Worm (Caenorhabditis elegans) whole organism, mixed stage, embryonic: Measurements from ENCODE around the gene M28.10.

Experiments
- ces-1 ChIP-seq: fragments of 150-350 bp; optimal IDR thresholded peaks from 2 replicates; lab custom pipeline; 2014; ENCODE audit warnings: missing biosample characterization, missing genetic modification reagents, missing genetic modification characterization
- drap-1 ChIP-seq: fragments of 200-800 bp; sonication (Bioruptor generic); optimal IDR thresholded peaks from 3 replicates; lab custom pipeline; 2018; ENCODE audit warnings: mild to moderate bottlenecking, missing genetic modification characterization, missing compliant biosample characterization
- flh-1 ChIP-seq: fragments of 200-800 bp; sonication (Bioruptor generic); optimal IDR thresholded peaks from 2 replicates; lab custom pipeline; 2018; ENCODE audit warnings: mild to moderate bottlenecking, missing genetic modification characterization, moderate library complexity, missing compliant biosample characterization
- mab-5 ChIP-seq: fragments of 150-350 bp; optimal IDR thresholded peaks from 2 replicates; lab custom pipeline; 2014; ENCODE audit warnings: missing biosample characterization, missing genetic modification characterization
- mep-1 ChIP-seq: fragments of 150-350 bp; optimal IDR thresholded peaks from 2 replicates; lab custom pipeline; 2017; ENCODE audit warnings: missing biosample characterization, missing genetic modification reagents, missing genetic modification characterization, inconsistent platforms
- nhr-2 ChIP-seq: fragments of 150-350 bp; optimal IDR thresholded peaks from 2 replicates; lab custom pipeline; 2014; ENCODE audit warnings: missing biosample characterization, missing genetic modification characterization
- sem-2 ChIP-seq: fragments of 200-800 bp; sonication (Bioruptor generic); optimal IDR thresholded peaks from 2 replicates; lab custom pipeline; 2018; ENCODE audit warnings: mild to moderate bottlenecking, missing genetic modification characterization, missing compliant biosample characterization
- snpc-4 ChIP-seq: fragments of 150-350 bp; optimal IDR thresholded peaks from 2 replicates; lab custom pipeline; 2014; ENCODE audit warnings: missing biosample characterization, missing genetic modification characterization

The M28.10 gene

DNA sequence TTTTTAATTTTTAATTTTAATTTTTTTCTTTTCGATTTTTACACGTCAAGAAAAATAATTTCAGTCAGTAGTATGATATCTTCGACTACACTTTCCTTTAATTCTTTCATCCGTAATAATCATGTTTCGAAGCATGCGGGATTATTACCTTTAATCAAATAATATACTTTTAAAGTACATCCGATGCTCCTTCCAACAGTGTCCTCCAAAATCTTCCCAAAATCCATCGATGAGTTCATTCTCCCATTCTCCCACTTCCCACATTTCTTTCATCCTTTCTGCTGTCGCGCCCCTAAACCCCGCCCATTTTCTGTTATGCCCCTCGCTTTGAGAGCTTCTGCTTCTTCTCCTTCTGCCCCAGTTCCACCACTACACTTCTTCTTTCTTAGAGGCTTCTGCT is 47.4 kb downstream of the M28.10 start, which contains the start of gene lgc-57:
TSS of gene lgc-57 (plus strand) at position 301 of the 400 bp plus-strand sequence.
- TF ChIP-seq ces-1 (no peak), nhr-2 (tag; lab: Kevin White, UChicago) (no peak), drap-1 (GFP tag; lab: Kevin White, UChicago) (no peak), mep-1 (no peak), mab-5 (tag; lab: Kevin White, UChicago) (no peak), flh-1 (no peak), sem-2 (no peak)

DNA sequence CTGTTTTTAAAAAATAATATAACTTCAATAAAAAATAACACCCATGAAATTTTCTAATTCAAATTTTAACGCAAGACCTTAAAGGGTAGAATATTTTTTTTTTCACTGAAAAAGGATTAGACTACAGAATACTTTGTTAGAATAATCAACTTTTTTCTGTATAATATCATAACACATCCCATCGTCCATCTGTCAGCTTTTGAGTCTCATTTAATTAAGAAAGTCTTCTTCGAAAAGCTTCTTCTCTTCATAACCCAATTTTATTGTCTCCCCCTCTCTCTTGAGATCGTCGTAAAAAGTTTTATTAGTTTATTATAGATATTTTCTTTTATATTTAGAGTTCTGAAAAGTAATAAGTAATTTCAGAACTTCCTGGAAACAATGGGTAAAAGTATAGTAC is 48.7 kb downstream of the M28.10 start:
- TF ChIP-seq ces-1 (peak; percentile 96), snpc-4 (tag; lab: Kevin White, UChicago) (no peak)
